Fruit fly (Drosophila melanogaster) whole organism, embryonic: ENCODE data around the gene arg.

Experiments used
- Atf-2 ChIP-seq: fragments of 200-800 bp; sonication (Bioruptor generic); optimal IDR thresholded peaks from 2 replicates; lab custom pipeline; 2016; ENCODE audit warnings: missing biosample characterization, missing genetic modification characterization
- BEAF-32 ChIP-seq: fragments of 200-800 bp; sonication (Bioruptor generic); optimal IDR thresholded peaks from 3 replicates; lab custom pipeline; 2017; ENCODE audit warnings: missing biosample characterization, missing genetic modification characterization, mild to moderate bottlenecking, moderate library complexity, missing genetic modification reagents
- CG10543 ChIP-seq: fragments of 200-800 bp; sonication (Bioruptor generic); optimal IDR thresholded peaks from 3 replicates; lab custom pipeline; 2017; ENCODE audit warnings: missing biosample characterization, mild to moderate bottlenecking, missing genetic modification characterization, moderate library complexity
- CG13894 ChIP-seq: fragments of 200-800 bp; sonication (Bioruptor generic); optimal IDR thresholded peaks from 3 replicates; lab custom pipeline; 2018; ENCODE audit warnings: missing biosample characterization, mild to moderate bottlenecking, missing genetic modification characterization, moderate library complexity
- CG15073 ChIP-seq: fragments of 200-800 bp; sonication (Bioruptor generic); optimal IDR thresholded peaks from 2 replicates; lab custom pipeline; 2016; ENCODE audit warnings: missing biosample characterization, missing genetic modification characterization
- CG1603 ChIP-seq: fragments of 200-800 bp; sonication (Bioruptor generic); optimal IDR thresholded peaks from 2 replicates; lab custom pipeline; 2019; ENCODE audit warnings: missing biosample characterization, mild to moderate bottlenecking, missing genetic modification characterization, moderate library complexity
- CG18599 ChIP-seq: fragments of 200-800 bp; sonication (Bioruptor generic); optimal IDR thresholded peaks from 3 replicates; lab custom pipeline; 2017; ENCODE audit warnings: missing biosample characterization, missing genetic modification characterization, mild to moderate bottlenecking, moderate library complexity, missing genetic modification reagents
- CG30403 ChIP-seq: fragments of 200-800 bp; sonication (Bioruptor generic); optimal IDR thresholded peaks from 3 replicates; lab custom pipeline; 2016; ENCODE audit warnings: missing biosample characterization, missing genetic modification characterization
- CG32532 ChIP-seq: fragments of 200-800 bp; sonication (Bioruptor generic); IDR thresholded peaks from 2 replicates; pipeline ENCODE4 v1.3.6; 2022; ENCODE audit warnings: missing biosample characterization, missing genetic modification characterization
- CG3847 ChIP-seq: fragments of 200-800 bp; sonication (Bioruptor generic); IDR thresholded peaks from 2 replicates; pipeline ENCODE4 v1.3.6; 2022; ENCODE audit warnings: missing biosample characterization, missing genetic modification characterization
- CG4854 ChIP-seq: fragments of 200-800 bp; sonication (Bioruptor generic); optimal IDR thresholded peaks from 2 replicates; lab custom pipeline; 2016; ENCODE audit warnings: missing biosample characterization, missing genetic modification characterization, inconsistent platforms
- CG6854 ChIP-seq: fragments of 200-800 bp; sonication (Bioruptor generic); optimal IDR thresholded peaks from 3 replicates; lab custom pipeline; 2017; ENCODE audit warnings: missing biosample characterization, mild to moderate bottlenecking, missing genetic modification characterization
- CG7786 ChIP-seq: fragments of 200-800 bp; sonication (Bioruptor generic); optimal IDR thresholded peaks from 2 replicates; lab custom pipeline; 2016; ENCODE audit warnings: missing biosample characterization, missing genetic modification characterization
- CG7963 ChIP-seq: fragments of 200-800 bp; sonication (Bioruptor generic); IDR thresholded peaks from 3 replicates; pipeline ENCODE4 v1.3.6; 2022; ENCODE audit warnings: missing biosample characterization, missing genetic modification characterization; ENCODE audit not compliant: partially characterized antibody
- CG8281 ChIP-seq: fragments of 200-800 bp; sonication (Bioruptor generic); optimal IDR thresholded peaks from 2 replicates; lab custom pipeline; 2018; ENCODE audit warnings: missing biosample characterization, mild to moderate bottlenecking, missing genetic modification characterization, moderate library complexity
- CG8765 ChIP-seq: fragments of 200-800 bp; sonication (Bioruptor generic); IDR thresholded peaks from 2 replicates; pipeline ENCODE4 v1.3.6; 2022; ENCODE audit warnings: missing biosample characterization, missing genetic modification characterization
- CHES-1-like ChIP-seq: fragments of 200-800 bp; sonication (Bioruptor generic); optimal IDR thresholded peaks from 2 replicates; lab custom pipeline; 2016; ENCODE audit warnings: missing biosample characterization, missing genetic modification characterization
- Deaf1 ChIP-seq: fragments of 200-800 bp; optimal IDR thresholded peaks from 3 replicates; lab custom pipeline; 2019; ENCODE audit warnings: missing biosample characterization, mild to moderate bottlenecking, missing genetic modification characterization, moderate library complexity
- Hand ChIP-seq: fragments of 200-800 bp; sonication (Bioruptor generic); optimal IDR thresholded peaks from 2 replicates; lab custom pipeline; 2017; ENCODE audit warnings: mild to moderate bottlenecking, missing biosample characterization, missing genetic modification reagents, missing genetic modification characterization
- Hr51 ChIP-seq, 2 experiments: fragments of 200-800 bp; sonication (Bioruptor generic); optimal IDR thresholded peaks; 2 replicates in 1 of 2; 3 replicates in 1 of 2; lab custom pipeline; 2016 to 2018; ENCODE audit warnings: missing biosample characterization in 2 of 2, missing genetic modification characterization in 2 of 2, mild to moderate bottlenecking in 1 of 2, moderate library complexity in 1 of 2
- Lhr ChIP-seq: fragments of 200-800 bp; sonication (Bioruptor generic); optimal IDR thresholded peaks from 3 replicates; lab custom pipeline; 2017; ENCODE audit warnings: mild to moderate bottlenecking, missing biosample characterization, missing genetic modification reagents, missing genetic modification characterization
- MBD-R2 ChIP-seq: fragments of 200-800 bp; sonication (Bioruptor generic); IDR thresholded peaks from 2 replicates; pipeline ENCODE4 v1.3.6; 2022; ENCODE audit warnings: missing biosample characterization, missing genetic modification characterization
- Med ChIP-seq: fragments of 200-800 bp; sonication (Bioruptor generic); peaks from one replicate; lab custom pipeline; 2016; ENCODE audit warnings: missing biosample characterization, missing genetic modification characterization, mild to moderate bottlenecking, inconsistent platforms, moderate library complexity
- Mes4 ChIP-seq: fragments of 200-800 bp; sonication (Bioruptor generic); optimal IDR thresholded peaks from 2 replicates; lab custom pipeline; 2016; ENCODE audit warnings: missing biosample characterization, missing genetic modification characterization
- Optix ChIP-seq: fragments of 200-800 bp; sonication (Bioruptor generic); IDR thresholded peaks from 3 replicates; pipeline ENCODE4 v1.3.6; 2022; ENCODE audit warnings: missing biosample characterization, missing genetic modification characterization
- Ravus ChIP-seq: fragments of 200-800 bp; sonication (Bioruptor generic); IDR thresholded peaks from 2 replicates; pipeline ENCODE4 v1.3.6; 2022; ENCODE audit warnings: missing biosample characterization, missing genetic modification characterization
- Sry-β ChIP-seq: fragments of 200-800 bp; sonication (Bioruptor generic); optimal IDR thresholded peaks from 2 replicates; lab custom pipeline; 2018; ENCODE audit warnings: missing biosample characterization, mild to moderate bottlenecking, missing genetic modification characterization, moderate library complexity
- abd-A ChIP-seq: fragments of 200-800 bp; sonication (Bioruptor generic); optimal IDR thresholded peaks from 3 replicates; lab custom pipeline; 2019; ENCODE audit warnings: missing biosample characterization, mild to moderate bottlenecking, missing genetic modification characterization, moderate library complexity
- crol ChIP-seq: fragments of 200-800 bp; sonication (Bioruptor generic); IDR thresholded peaks from 2 replicates; pipeline ENCODE4 v1.3.6; 2022; ENCODE audit warnings: missing biosample characterization, missing genetic modification characterization
- fu2 ChIP-seq: fragments of 200-800 bp; sonication (Bioruptor generic); optimal IDR thresholded peaks from 2 replicates; lab custom pipeline; 2016; ENCODE audit warnings: missing biosample characterization, missing genetic modification characterization
- lbe ChIP-seq: fragments of 200-800 bp; sonication (Bioruptor generic); optimal IDR thresholded peaks from 2 replicates; lab custom pipeline; 2016; ENCODE audit warnings: missing biosample characterization, mild to moderate bottlenecking, missing genetic modification characterization
- pho ChIP-seq: fragments of 200-800 bp; sonication (Bioruptor generic); optimal IDR thresholded peaks from 2 replicates; lab custom pipeline; 2016; ENCODE audit warnings: missing biosample characterization, missing genetic modification characterization
- pita ChIP-seq: fragments of 200-800 bp; sonication (Bioruptor generic); optimal IDR thresholded peaks from 2 replicates; lab custom pipeline; 2017; ENCODE audit warnings: missing biosample characterization, mild to moderate bottlenecking, missing genetic modification characterization
- sens-2 ChIP-seq: fragments of 200-800 bp; sonication (Bioruptor generic); IDR thresholded peaks from 2 replicates; pipeline ENCODE4 v1.3.6; 2022; ENCODE audit warnings: missing biosample characterization, missing genetic modification characterization
- tll ChIP-seq, 2 experiments: fragments of 200-800 bp in 1 of 2; fragments of >200 bp in 1 of 2; sonication (Bioruptor generic) in 1 of 2; optimal IDR thresholded peaks; 2 replicates each; lab custom pipeline; 2017 to 2019; ENCODE audit warnings: missing biosample characterization in 2 of 2, missing genetic modification characterization in 2 of 2, mild to moderate bottlenecking in 1 of 2, moderate library complexity in 1 of 2
- trem ChIP-seq: fragments of 200-800 bp; optimal IDR thresholded peaks from 3 replicates; lab custom pipeline; 2019; ENCODE audit warnings: missing biosample characterization, mild to moderate bottlenecking, missing genetic modification characterization, moderate library complexity
- ttk ChIP-seq: fragments of 200-800 bp; sonication (Bioruptor generic); IDR thresholded peaks from 2 replicates; pipeline ENCODE4 v2.1.2; 2022; ENCODE audit warnings: missing biosample characterization, missing genetic modification characterization

arg gene

DNA sequence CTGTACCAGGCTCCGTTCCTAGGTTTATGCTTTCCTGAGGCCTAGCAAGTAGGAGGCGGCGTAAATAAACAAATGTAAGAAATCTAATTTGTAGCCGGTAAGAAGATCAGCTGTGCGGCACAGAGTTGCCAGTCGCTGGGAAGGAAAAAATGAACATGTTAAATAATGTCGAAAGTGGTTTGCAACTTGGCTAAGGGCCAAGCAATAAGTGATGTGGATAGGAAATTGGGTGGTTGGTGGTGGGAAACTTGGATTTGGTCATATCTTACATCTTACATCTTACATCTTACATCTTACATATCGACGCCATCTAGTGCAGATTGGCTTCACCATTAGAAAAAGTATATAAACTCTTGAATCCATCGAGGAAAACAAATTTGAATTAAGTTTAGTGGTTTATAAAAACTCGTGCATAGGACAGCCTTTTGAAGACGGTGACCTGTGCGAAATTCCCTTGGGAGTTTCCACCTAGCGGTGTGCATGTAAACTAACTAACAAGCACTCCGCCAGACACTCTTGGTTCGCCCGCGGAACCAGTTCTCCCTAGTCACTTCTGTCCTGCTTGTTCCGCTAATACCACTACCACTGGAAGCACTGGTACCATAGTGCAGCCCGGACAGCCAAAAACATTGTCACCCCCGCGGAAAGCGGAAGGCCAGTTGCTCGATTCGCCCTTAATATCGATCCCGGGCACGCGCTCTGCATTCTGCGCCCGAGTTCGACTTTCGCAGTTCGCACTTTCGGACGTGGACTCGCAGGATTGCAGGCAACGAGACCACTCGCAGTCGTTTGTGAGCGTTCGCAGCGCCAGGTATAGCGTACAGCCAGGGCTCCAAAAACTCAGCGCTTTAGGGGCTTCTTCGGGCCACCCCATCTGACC, 20.7 kb downstream of the arg start, which contains the start of the genes CG4293 and Appl (continued):
- peak; percentile 84 for TF ChIP-seq MBD-R2 (GFP tag; lab: Robert Waterston, UW)
- TF ChIP-seq Mes4 (GFP tag; lab: Kevin White, UChicago), result no peak
- TF ChIP-seq Optix (GFP tag; lab: Robert Waterston, UW), result 0 out of 3 replicates have a peak, but pooled peaks have one; percentile 22
- peak; percentile 97 for TF ChIP-seq pita (GFP tag; lab: Kevin White, UChicago)
- no peak for TF ChIP-seq fu2 (GFP tag; lab: Kevin White, UChicago)
- peak; percentile 69 for TF ChIP-seq CG1603 (tag; lab: Kevin White, UChicago)
- TF ChIP-seq pho (GFP tag; lab: Kevin White, UChicago), result no peak
- no peak for TF ChIP-seq CG4854 (GFP tag; lab: Kevin White, UChicago)
- peak; percentile 43; the same call in 1 of the 2 replicates for TF ChIP-seq CG3847 (GFP tag; lab: Robert Waterston, UW)
- TF ChIP-seq CG7963, result no peak
- peak; percentile 23 for TF ChIP-seq CHES-1-like
- TF ChIP-seq Hand, result no peak
- no peak for TF ChIP-seq tll (GFP tag; optimal IDR thresholded peaks at IDR 0.05; lab: Kevin White, UChicago)
- peak; percentile 47 for TF ChIP-seq BEAF-32 (GFP tag; lab: Kevin White, UChicago)
- TF ChIP-seq sens-2 (GFP tag; lab: Robert Waterston, UW), result no peak
- peak; percentile 42 for TF ChIP-seq Med (GFP tag; lab: Kevin White, UChicago)
- TF ChIP-seq trem (tag; lab: Kevin White, UChicago), result peak; percentile 58
- no peak for TF ChIP-seq Sry-β (GFP tag; lab: Kevin White, UChicago)
- TF ChIP-seq CG7786 (GFP tag; lab: Kevin White, UChicago), result no peak
- TF ChIP-seq Lhr (GFP tag; lab: Kevin White, UChicago), result peak; percentile 90

DNA sequence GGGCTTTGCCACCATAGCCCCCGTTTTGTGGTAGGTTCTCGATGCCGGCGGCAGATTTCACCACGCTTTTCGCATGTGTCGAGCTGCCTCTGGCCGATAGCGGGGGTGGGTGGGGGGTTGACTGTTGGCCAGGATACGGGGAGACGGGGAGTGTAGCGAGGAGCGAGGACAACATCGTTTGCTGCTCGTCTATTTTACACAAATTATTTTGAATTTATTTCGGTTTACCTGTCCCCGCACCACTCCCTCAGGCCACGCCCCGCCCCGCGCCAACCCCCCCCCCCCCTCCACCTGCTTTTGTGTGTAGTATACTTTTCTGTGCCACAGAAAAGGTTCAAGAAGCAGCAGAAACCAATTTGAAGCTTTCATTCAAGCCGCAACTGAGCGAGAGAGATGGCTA, 32.8 kb downstream of the arg start:
- TF ChIP-seq CG6854 (GFP tag; lab: Kevin White, UChicago) (peak; percentile 9), CG15073 (GFP tag; lab: Kevin White, UChicago) (no peak), Hr51 (GFP tag; optimal IDR thresholded peaks at IDR 0.05; lab: Kevin White, UChicago) (no peak), CG30403 (no peak), Atf-2 (GFP tag; lab: Kevin White, UChicago) (no peak), lbe (GFP tag; lab: Kevin White, UChicago) (no peak), Ravus (no peak), ttk (GFP tag; lab: Robert Waterston, UW) (no peak), CG13894 (tag; lab: Kevin White, UChicago) (peak; percentile 22), abd-A (tag; lab: Kevin White, UChicago) (peak; percentile 93), Deaf1 (tag; lab: Kevin White, UChicago) (peak; percentile 27), CG10543 (GFP tag; lab: Kevin White, UChicago) (peak; percentile 36), CG8281 (tag; lab: Kevin White, UChicago) (no peak), CG8765 (GFP tag; lab: Robert Waterston, UW) (no peak), CG32532 (no peak), crol (GFP tag; lab: Robert Waterston, UW) (peak; percentile 87), CG18599 (GFP tag; lab: Kevin White, UChicago) (peak; percentile 42)
